Worm (Caenorhabditis elegans) whole organism, L1 larva: ENCODE data around the gene abhd-5.1.

Experiments
- C04F5.9 ChIP-seq: sonication (generic microtip); optimal IDR thresholded peaks from 2 replicates; lab custom pipeline; 2016; ENCODE audit warnings: missing genetic modification characterization, missing compliant biosample characterization
- F16B12.6 ChIP-seq: fragments of 150-350 bp; optimal IDR thresholded peaks from 2 replicates; lab custom pipeline; 2014; ENCODE audit warnings: missing biosample characterization, missing genetic modification characterization
- Y116A8C.19 ChIP-seq: sonication (generic microtip); optimal IDR thresholded peaks from 2 replicates; lab custom pipeline; 2016; ENCODE audit warnings: missing compliant biosample characterization, missing genetic modification characterization, borderline replicate concordance
- aha-1 ChIP-seq: fragments of 150-350 bp; optimal IDR thresholded peaks from 2 replicates; lab custom pipeline; 2014; ENCODE audit warnings: missing biosample characterization, missing genetic modification characterization
- alr-1 ChIP-seq: fragments of 200-800 bp; sonication (Bioruptor generic); optimal IDR thresholded peaks from 2 replicates; lab custom pipeline; 2018; ENCODE audit warnings: borderline replicate concordance, mild to moderate bottlenecking, missing genetic modification characterization, missing compliant biosample characterization
- aly-2 ChIP-seq: fragments of 150-350 bp; optimal IDR thresholded peaks from 2 replicates; lab custom pipeline; 2014; ENCODE audit warnings: missing biosample characterization, missing genetic modification characterization
- ceh-88 ChIP-seq: fragments of 200-800 bp; sonication (Bioruptor generic); IDR thresholded peaks from 2 replicates; pipeline ENCODE4 v1.3.6; 2022; ENCODE audit warnings: missing genetic modification characterization, missing compliant biosample characterization
- ceh-90 ChIP-seq: sonication (generic microtip); optimal IDR thresholded peaks from 2 replicates; lab custom pipeline; 2016; ENCODE audit warnings: missing genetic modification characterization, missing compliant biosample characterization
- dpl-1 ChIP-seq, 3 experiments: fragments of 150-350 bp in 2 of 3; sonication (generic microtip) in 1 of 3; optimal IDR thresholded peaks; 2 replicates each; lab custom pipeline; 2014 to 2017; ENCODE audit warnings: missing biosample characterization in 3 of 3, missing genetic modification characterization in 3 of 3, missing genetic modification reagents in 3 of 3
- dsc-1 ChIP-seq: sonication (generic microtip); optimal IDR thresholded peaks from 2 replicates; lab custom pipeline; 2016; ENCODE audit warnings: mild to moderate bottlenecking, missing genetic modification characterization, missing compliant biosample characterization
- efl-1 ChIP-seq, 4 experiments: fragments of 150-350 bp; optimal IDR thresholded peaks in 3 of 4; peaks in 1 of 4; 1 replicate in 1 of 4; 2 replicates in 3 of 4; lab custom pipeline; 2014; ENCODE audit warnings: missing biosample characterization in 2 of 4, missing genetic modification characterization in 2 of 4, missing genetic modification reagents in 2 of 4
- efl-3 ChIP-seq: fragments of 200-800 bp; sonication (Bioruptor generic); optimal IDR thresholded peaks from 2 replicates; lab custom pipeline; 2018; ENCODE audit warnings: mild to moderate bottlenecking, missing genetic modification characterization, missing compliant biosample characterization
- egl-27 ChIP-seq, 2 experiments: fragments of 150-350 bp in 1 of 2; sonication (generic microtip); optimal IDR thresholded peaks; 3 replicates each; lab custom pipeline; 2017 to 2018; ENCODE audit warnings: missing biosample characterization in 2 of 2, missing genetic modification characterization in 2 of 2, missing genetic modification reagents in 2 of 2
- fkh-8 ChIP-seq: sonication (generic microtip); optimal IDR thresholded peaks from 2 replicates; lab custom pipeline; 2016; ENCODE audit warnings: mild to moderate bottlenecking, missing genetic modification characterization, missing compliant biosample characterization
- fos-1 ChIP-seq: fragments of 150-350 bp; optimal IDR thresholded peaks from 2 replicates; lab custom pipeline; 2014; ENCODE audit warnings: missing biosample characterization, missing genetic modification characterization
- grh-1 ChIP-seq: fragments of 200-800 bp; sonication (Bioruptor generic); IDR thresholded peaks from 2 replicates; pipeline ENCODE4 v1.3.6; 2022; ENCODE audit warnings: missing genetic modification reagents, missing genetic modification characterization, missing compliant biosample characterization
- isw-1 ChIP-seq: fragments of 200-800 bp; sonication (Bioruptor generic); IDR thresholded peaks from 2 replicates; pipeline ENCODE4 v1.3.6; 2022; ENCODE audit warnings: missing genetic modification characterization, missing compliant biosample characterization
- lin-13 ChIP-seq: fragments of 150-350 bp; optimal IDR thresholded peaks from 2 replicates; lab custom pipeline; 2014; ENCODE audit warnings: missing biosample characterization, missing genetic modification reagents, missing genetic modification characterization
- lin-14 ChIP-seq: fragments of 200-800 bp; sonication (Bioruptor generic); optimal IDR thresholded peaks from 2 replicates; lab custom pipeline; 2018; ENCODE audit warnings: mild to moderate bottlenecking, missing genetic modification characterization, moderate library complexity, missing compliant biosample characterization
- lin-35 ChIP-seq, 2 experiments: fragments of 150-350 bp; optimal IDR thresholded peaks; 2 replicates each; lab custom pipeline; 2014; ENCODE audit warnings: missing biosample characterization in 2 of 2, missing genetic modification characterization in 2 of 2, missing genetic modification reagents in 2 of 2
- lir-3 ChIP-seq: sonication (generic microtip); optimal IDR thresholded peaks from 2 replicates; lab custom pipeline; 2016; ENCODE audit warnings: mild to moderate bottlenecking, missing genetic modification characterization, moderate library complexity, missing compliant biosample characterization; ENCODE audit not compliant: poor library complexity
- mdl-1 ChIP-seq, 2 experiments: fragments of 150-350 bp; optimal IDR thresholded peaks; 2 replicates each; lab custom pipeline; 2014 to 2017; ENCODE audit warnings: missing biosample characterization in 2 of 2, missing genetic modification characterization in 2 of 2, inconsistent platforms in 1 of 2
- mef-2 ChIP-seq: fragments of 150-350 bp; optimal IDR thresholded peaks from 2 replicates; lab custom pipeline; 2014; ENCODE audit warnings: missing biosample characterization, missing genetic modification characterization
- nhr-11 ChIP-seq: fragments of 150-350 bp; optimal IDR thresholded peaks from 2 replicates; lab custom pipeline; 2014; ENCODE audit warnings: missing biosample characterization, missing genetic modification characterization
- nhr-12 ChIP-seq: sonication (generic microtip); optimal IDR thresholded peaks from 2 replicates; lab custom pipeline; 2017; ENCODE audit warnings: missing biosample characterization, missing genetic modification characterization
- nhr-19 ChIP-seq: fragments of 200-800 bp; sonication (Bioruptor generic); conservative IDR thresholded peaks from 2 replicates; pipeline ENCODE4 v1.3.6; 2022; ENCODE audit warnings: missing genetic modification characterization, missing compliant biosample characterization
- nhr-237 ChIP-seq: fragments of 150-350 bp; optimal IDR thresholded peaks from 2 replicates; lab custom pipeline; 2014; ENCODE audit warnings: missing biosample characterization, missing genetic modification characterization
- nhr-28 ChIP-seq: fragments of 150-350 bp; optimal IDR thresholded peaks from 2 replicates; lab custom pipeline; 2014; ENCODE audit warnings: missing biosample characterization, missing genetic modification characterization
- nhr-47 ChIP-seq: sonication (generic microtip); optimal IDR thresholded peaks from 2 replicates; lab custom pipeline; 2016; ENCODE audit warnings: mild to moderate bottlenecking, missing genetic modification characterization, moderate library complexity, missing compliant biosample characterization
- nhr-71 ChIP-seq: sonication (generic microtip); optimal IDR thresholded peaks from 2 replicates; lab custom pipeline; 2016; ENCODE audit warnings: mild to moderate bottlenecking, missing genetic modification characterization, moderate library complexity, missing compliant biosample characterization
- nhr-84 ChIP-seq: sonication (generic microtip); optimal IDR thresholded peaks from 2 replicates; lab custom pipeline; 2017; ENCODE audit warnings: missing biosample characterization, missing genetic modification characterization
- nhr-85 ChIP-seq: sonication (generic microtip); peaks from one replicate; lab custom pipeline; 2016; ENCODE audit warnings: missing genetic modification characterization, inconsistent platforms, missing compliant biosample characterization
- nhr-90 ChIP-seq: sonication (generic microtip); optimal IDR thresholded peaks from 2 replicates; lab custom pipeline; 2016; ENCODE audit warnings: mild to moderate bottlenecking, missing genetic modification characterization, missing compliant biosample characterization; ENCODE audit not compliant: poor library complexity
- pag-3 ChIP-seq: sonication (generic microtip); optimal IDR thresholded peaks from 2 replicates; lab custom pipeline; 2017; ENCODE audit warnings: missing genetic modification characterization, mild to moderate bottlenecking, missing compliant biosample characterization, antibody characterized with exemption, borderline replicate concordance; ENCODE audit not compliant: insufficient read depth
- rnt-1 ChIP-seq: sonication (generic microtip); optimal IDR thresholded peaks from 2 replicates; lab custom pipeline; 2016; ENCODE audit warnings: mild to moderate bottlenecking, missing genetic modification characterization, moderate library complexity, missing compliant biosample characterization
- skn-1 ChIP-seq: fragments of 150-350 bp; optimal IDR thresholded peaks from 2 replicates; lab custom pipeline; 2014; ENCODE audit warnings: missing biosample characterization, missing genetic modification characterization
- snpc-4 ChIP-seq: fragments of 150-350 bp; optimal IDR thresholded peaks from 2 replicates; lab custom pipeline; 2014; ENCODE audit warnings: missing biosample characterization, missing genetic modification characterization
- sptf-1 ChIP-seq: fragments of 150-350 bp; optimal IDR thresholded peaks from 2 replicates; lab custom pipeline; 2014; ENCODE audit warnings: missing biosample characterization, missing genetic modification characterization
- swsn-7 ChIP-seq: sonication (generic microtip); optimal IDR thresholded peaks from 2 replicates; lab custom pipeline; 2016; ENCODE audit warnings: missing genetic modification characterization, missing compliant biosample characterization
- tbx-2 ChIP-seq: sonication (generic microtip); optimal IDR thresholded peaks from 2 replicates; lab custom pipeline; 2016; ENCODE audit warnings: missing genetic modification characterization, missing compliant biosample characterization
- unc-130 ChIP-seq: fragments of 150-350 bp; optimal IDR thresholded peaks from 2 replicates; lab custom pipeline; 2017; ENCODE audit warnings: missing biosample characterization, missing genetic modification characterization, inconsistent platforms
- unc-30 ChIP-seq: sonication (generic microtip); optimal IDR thresholded peaks from 2 replicates; lab custom pipeline; 2017; ENCODE audit warnings: missing biosample characterization, missing genetic modification characterization
- unc-62 ChIP-seq: fragments of 150-350 bp; optimal IDR thresholded peaks from 2 replicates; lab custom pipeline; 2014; ENCODE audit warnings: missing biosample characterization, missing genetic modification reagents, missing genetic modification characterization
- vab-15 ChIP-seq: sonication (generic microtip); optimal IDR thresholded peaks from 2 replicates; lab custom pipeline; 2017; ENCODE audit warnings: missing genotype, mild to moderate bottlenecking, missing genetic modification characterization, missing compliant biosample characterization
- xbp-1 ChIP-seq: sonication (generic microtip); optimal IDR thresholded peaks from 2 replicates; lab custom pipeline; 2016; ENCODE audit warnings: missing genetic modification characterization, missing compliant biosample characterization
- zag-1 ChIP-seq: fragments of 150-350 bp; optimal IDR thresholded peaks from 2 replicates; lab custom pipeline; 2014; ENCODE audit warnings: missing biosample characterization, missing genetic modification characterization
- zip-4 ChIP-seq: fragments of 200-800 bp; sonication (Bioruptor generic); optimal IDR thresholded peaks from 2 replicates; lab custom pipeline; 2018; ENCODE audit warnings: mild to moderate bottlenecking, missing genetic modification characterization, moderate library complexity, missing compliant biosample characterization
- ztf-11 ChIP-seq, 2 experiments: sonication (generic microtip); optimal IDR thresholded peaks; 2 replicates each; lab custom pipeline; 2016 to 2017; ENCODE audit warnings: missing genetic modification characterization in 2 of 2, missing biosample characterization in 1 of 2, missing compliant biosample characterization in 1 of 2

The abhd-5.1 gene

ce11 chrV:4823683-4824391 lies 23.6 kb upstream of the abhd-5.1 start (continued):
- TF ChIP-seq fkh-8 (tag; lab: Kevin White, UChicago): no peak
- no peak for TF ChIP-seq sptf-1 (tag; lab: Kevin White, UChicago)
- no peak for TF ChIP-seq rnt-1 (tag; lab: Kevin White, UChicago)
- no peak for TF ChIP-seq unc-62 (GFP tag; lab: Kevin White, UChicago)
- no peak for TF ChIP-seq nhr-11 (tag; lab: Kevin White, UChicago)
- TF ChIP-seq fos-1 (tag; lab: Kevin White, UChicago): no peak
- TF ChIP-seq grh-1 (GFP tag; lab: Robert Waterston, UW): 0 out of 2 replicates have a peak, but pooled peaks have one; percentile 6
- TF ChIP-seq lin-13 (GFP tag; lab: Kevin White, UChicago): peak; percentile 13
- no peak for TF ChIP-seq dsc-1 (tag; lab: Kevin White, UChicago)
- no peak for TF ChIP-seq Y116A8C.19
- TF ChIP-seq nhr-237 (tag; lab: Kevin White, UChicago): no peak
- peak; percentile 19 for TF ChIP-seq nhr-47 (tag; lab: Kevin White, UChicago)
- TF ChIP-seq F16B12.6: no peak
- TF ChIP-seq lir-3 (tag; lab: Kevin White, UChicago): no peak
- no peak for TF ChIP-seq pag-3
- TF ChIP-seq efl-1 (optimal IDR thresholded peaks at IDR 0.05; lab: Kevin White, UChicago): no peak
- TF ChIP-seq efl-1 (GFP tag; optimal IDR thresholded peaks at IDR 0.05 in 1 of 2; lab: Kevin White, UChicago): peak in 1 of 2 experiments; percentile 87
- no peak for TF ChIP-seq efl-3 (GFP tag; lab: Kevin White, UChicago)
- TF ChIP-seq C04F5.9: no peak
- TF ChIP-seq egl-27 (tag; optimal IDR thresholded peaks at IDR 0.05; lab: Kevin White, UChicago): no peak
- no peak for TF ChIP-seq nhr-84 (tag; lab: Kevin White, UChicago)
- TF ChIP-seq zag-1: no peak
- TF ChIP-seq ceh-88: no peak
- peak; percentile 24 for TF ChIP-seq nhr-19 (GFP tag; lab: Robert Waterston, UW)
- TF ChIP-seq aly-2 (tag; lab: Kevin White, UChicago): peak; percentile 82
- TF ChIP-seq dpl-1 (GFP tag; optimal IDR thresholded peaks at IDR 0.05; lab: Kevin White, UChicago): no peak
- TF ChIP-seq mef-2 (tag; lab: Kevin White, UChicago): no peak
- no peak for TF ChIP-seq nhr-28 (tag; lab: Kevin White, UChicago)
- no peak for TF ChIP-seq unc-130 (tag; lab: Kevin White, UChicago)
- no peak for TF ChIP-seq unc-30 (tag; lab: Kevin White, UChicago)
- no peak for TF ChIP-seq nhr-12 (tag; lab: Kevin White, UChicago)
- no peak for TF ChIP-seq ztf-11 (tag; optimal IDR thresholded peaks at IDR 0.05; lab: Kevin White, UChicago)

DNA sequence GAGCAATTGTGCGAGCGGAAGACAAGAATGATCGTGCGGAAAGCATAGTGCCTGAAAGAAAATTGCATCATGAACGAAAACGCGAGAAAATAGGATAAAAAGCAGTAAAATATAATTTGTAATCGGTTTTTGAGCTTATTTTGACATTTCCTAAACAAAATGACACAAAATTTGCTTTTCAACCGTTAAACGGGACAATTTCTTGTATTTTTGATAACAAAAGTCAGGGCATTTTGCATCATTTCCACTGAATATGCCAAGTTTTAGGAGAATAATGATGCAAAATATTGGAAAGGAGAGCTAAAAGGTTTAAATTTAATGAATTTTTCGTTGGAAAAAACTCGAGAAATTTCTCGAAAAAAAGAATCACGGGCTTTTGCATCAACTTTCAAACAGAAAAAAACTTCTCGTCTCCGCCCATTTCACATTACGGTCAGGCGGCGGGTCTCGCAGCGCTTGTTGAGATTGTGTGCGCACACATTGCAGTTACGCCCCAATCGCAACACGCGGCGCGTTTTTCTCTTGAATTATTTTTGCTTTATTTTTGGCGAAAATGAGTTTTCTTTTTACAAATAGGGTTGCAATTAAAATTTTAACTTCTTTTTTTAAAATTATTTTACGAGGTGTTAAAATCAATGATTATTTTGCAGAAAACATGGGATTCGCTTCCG lies 20.6 kb upstream of the abhd-5.1 start, which contains the start of the genes hsp-6 and C37H5.5:
hsp-6 (minus strand) TSS at position 51 of the 671 bp plus-strand sequence.
C37H5.5 (plus strand) TSS at position 651 of the 671 bp plus-strand sequence.
- peak; percentile 21 for TF ChIP-seq F16B12.6
- TF ChIP-seq egl-27 (tag; optimal IDR thresholded peaks at IDR 0.05; lab: Kevin White, UChicago): no peak
- peak; percentile 78 for TF ChIP-seq fkh-8 (tag; lab: Kevin White, UChicago)
- peak; percentile 31 for TF ChIP-seq zip-4 (GFP tag; lab: Kevin White, UChicago)
- no peak for TF ChIP-seq vab-15 (tag; lab: Kevin White, UChicago)
- peak in 1 of 2 experiments; percentile 77 for TF ChIP-seq mdl-1 (tag; optimal IDR thresholded peaks at IDR 0.05; lab: Kevin White, UChicago)
- peak; percentile 79 for TF ChIP-seq tbx-2 (tag; lab: Kevin White, UChicago)
- no peak for TF ChIP-seq lir-3 (tag; lab: Kevin White, UChicago)
- TF ChIP-seq nhr-85 (tag; lab: Kevin White, UChicago): peak; percentile 88
- peak; percentile 72 for TF ChIP-seq snpc-4 (tag; lab: Kevin White, UChicago)
- no peak for TF ChIP-seq ceh-90 (tag; lab: Kevin White, UChicago)
- peak; percentile 79 for TF ChIP-seq nhr-90 (tag; lab: Kevin White, UChicago)
- peak; percentile 72 for TF ChIP-seq xbp-1 (tag; lab: Kevin White, UChicago)
- TF ChIP-seq lin-13 (GFP tag; lab: Kevin White, UChicago): peak; percentile 72
- TF ChIP-seq swsn-7 (tag; lab: Kevin White, UChicago): peak; percentile 79
- peak; percentile 84 for TF ChIP-seq rnt-1 (tag; lab: Kevin White, UChicago)
- peak; percentile 66 to 84 for TF ChIP-seq lin-35 (GFP tag; optimal IDR thresholded peaks at IDR 0.05; lab: Kevin White, UChicago)
- no peak for TF ChIP-seq Y116A8C.19
- TF ChIP-seq nhr-71 (tag; lab: Kevin White, UChicago): peak; percentile 91
- TF ChIP-seq nhr-11 (tag; lab: Kevin White, UChicago): no peak
- TF ChIP-seq isw-1 (GFP tag; lab: Robert Waterston, UW): peak; percentile 84
- TF ChIP-seq alr-1 (tag; lab: Kevin White, UChicago): no peak
- no peak for TF ChIP-seq lin-14 (GFP tag; lab: Kevin White, UChicago)
- no peak for TF ChIP-seq aha-1 (tag; lab: Kevin White, UChicago)
- peak; percentile 92 for TF ChIP-seq skn-1 (tag; lab: Kevin White, UChicago)
- no peak for TF ChIP-seq ceh-88
